Fruit fly (Drosophila melanogaster) whole organism, embryonic: ENCODE results near the gene CG8891.
A peak's percentile ranks its signal among the peaks of the same experiment; 100 is the strongest.

Experiments used
- Abd-B ChIP-seq: fragments of 200-800 bp; sonication (Bioruptor generic); optimal IDR thresholded peaks from 2 replicates; lab custom pipeline; 2018; ENCODE audit warnings: missing biosample characterization, mild to moderate bottlenecking, missing genetic modification characterization, moderate library complexity
- B-H2 ChIP-seq: fragments of 200-800 bp; sonication (Bioruptor generic); optimal IDR thresholded peaks from 2 replicates; lab custom pipeline; 2018; ENCODE audit warnings: missing biosample characterization, mild to moderate bottlenecking, missing genetic modification characterization
- BEAF-32 ChIP-seq: fragments of 200-800 bp; sonication (Bioruptor generic); optimal IDR thresholded peaks from 3 replicates; lab custom pipeline; 2017; ENCODE audit warnings: missing biosample characterization, missing genetic modification characterization, mild to moderate bottlenecking, moderate library complexity, missing genetic modification reagents
- CG10366 ChIP-seq: fragments of 200-800 bp; sonication (Bioruptor generic); IDR thresholded peaks from 2 replicates; pipeline ENCODE4 v1.3.6; 2022; ENCODE audit warnings: missing biosample characterization, missing genetic modification characterization
- CG11695 ChIP-seq: fragments of 200-800 bp; sonication (Bioruptor generic); IDR thresholded peaks from 3 replicates; pipeline ENCODE4 v1.3.6; 2022; ENCODE audit warnings: missing biosample characterization, missing genetic modification characterization
- CG12071 ChIP-seq: fragments of 200-800 bp; sonication (Bioruptor generic); optimal IDR thresholded peaks from 3 replicates; lab custom pipeline; 2018; ENCODE audit warnings: missing biosample characterization, mild to moderate bottlenecking, missing genetic modification characterization
- CG14710 ChIP-seq: fragments of 200-800 bp; sonication (Bioruptor generic); optimal IDR thresholded peaks from 3 replicates; lab custom pipeline; 2019; ENCODE audit warnings: missing biosample characterization, mild to moderate bottlenecking, missing genetic modification characterization, moderate library complexity
- CG1647 ChIP-seq: fragments of 200-800 bp; sonication (Bioruptor generic); optimal IDR thresholded peaks from 3 replicates; lab custom pipeline; 2016; ENCODE audit warnings: missing biosample characterization, missing genetic modification characterization
- CG17385 ChIP-seq: fragments of 200-800 bp; sonication (Bioruptor generic); optimal IDR thresholded peaks from 3 replicates; lab custom pipeline; 2018; ENCODE audit warnings: missing biosample characterization, mild to moderate bottlenecking, missing genetic modification characterization
- CG2889 ChIP-seq: fragments of 200-800 bp; sonication (Bioruptor generic); IDR thresholded peaks from 3 replicates; pipeline ENCODE4 v1.3.6; 2022; ENCODE audit warnings: missing biosample characterization, missing genetic modification characterization
- CG3281 ChIP-seq: fragments of 200-800 bp; sonication (Bioruptor generic); optimal IDR thresholded peaks from 3 replicates; lab custom pipeline; 2017; ENCODE audit warnings: missing biosample characterization, mild to moderate bottlenecking, missing genetic modification characterization
- CG4424 ChIP-seq: fragments of 200-800 bp; sonication (Bioruptor generic); optimal IDR thresholded peaks from 3 replicates; lab custom pipeline; 2016; ENCODE audit warnings: missing biosample characterization, missing genetic modification characterization
- Dbx ChIP-seq: fragments of 200-800 bp; sonication (Bioruptor generic); IDR thresholded peaks from 3 replicates; pipeline ENCODE4 v1.3.6; 2022; ENCODE audit warnings: missing biosample characterization, missing genetic modification characterization
- Deaf1 ChIP-seq: fragments of 200-800 bp; optimal IDR thresholded peaks from 3 replicates; lab custom pipeline; 2019; ENCODE audit warnings: missing biosample characterization, mild to moderate bottlenecking, missing genetic modification characterization, moderate library complexity
- Dek ChIP-seq: fragments of 200-800 bp; sonication (Bioruptor generic); optimal IDR thresholded peaks from 3 replicates; lab custom pipeline; 2019; ENCODE audit warnings: missing biosample characterization, mild to moderate bottlenecking, missing genetic modification characterization, moderate library complexity
- Dref ChIP-seq: fragments of 200-800 bp; sonication (Bioruptor generic); IDR thresholded peaks from 2 replicates; pipeline ENCODE4 v1.3.6; 2022; ENCODE audit warnings: missing biosample characterization, missing genetic modification characterization
- Drgx ChIP-seq: fragments of 200-800 bp; sonication (Bioruptor generic); IDR thresholded peaks from 2 replicates; pipeline ENCODE4 v1.3.6; 2022; ENCODE audit warnings: missing biosample characterization, missing genetic modification characterization
- ERR ChIP-seq: fragments of 200-800 bp; sonication (Bioruptor generic); optimal IDR thresholded peaks from 2 replicates; lab custom pipeline; 2016; ENCODE audit warnings: missing biosample characterization, missing genetic modification characterization
- Fer1 ChIP-seq: fragments of 200-800 bp; sonication (Bioruptor generic); optimal IDR thresholded peaks from 2 replicates; lab custom pipeline; 2017; ENCODE audit warnings: missing biosample characterization, mild to moderate bottlenecking, missing genetic modification characterization
- Hand ChIP-seq: fragments of 200-800 bp; sonication (Bioruptor generic); optimal IDR thresholded peaks from 2 replicates; lab custom pipeline; 2017; ENCODE audit warnings: mild to moderate bottlenecking, missing biosample characterization, missing genetic modification reagents, missing genetic modification characterization
- Hmr ChIP-seq: fragments of 200-800 bp; sonication (Bioruptor generic); optimal IDR thresholded peaks from 3 replicates; lab custom pipeline; 2017; ENCODE audit warnings: mild to moderate bottlenecking, missing biosample characterization, missing genetic modification reagents, missing genetic modification characterization
- MESR4 ChIP-seq: fragments of 200-800 bp; sonication (Bioruptor generic); optimal IDR thresholded peaks from 2 replicates; lab custom pipeline; 2018; ENCODE audit warnings: missing biosample characterization, mild to moderate bottlenecking, missing genetic modification characterization, moderate library complexity
- Nf-YA ChIP-seq: fragments of 200-800 bp; sonication (Bioruptor generic); IDR thresholded peaks from 2 replicates; pipeline ENCODE4 v1.3.6; 2022; ENCODE audit warnings: missing biosample characterization, missing genetic modification characterization
- Opbp ChIP-seq: fragments of 200-800 bp; sonication (Bioruptor generic); IDR thresholded peaks from 3 replicates; pipeline ENCODE4 v1.3.6; 2022; ENCODE audit warnings: missing biosample characterization, missing genetic modification characterization; ENCODE audit not compliant: partially characterized antibody
- Rfx ChIP-seq: fragments of 200-800 bp; sonication (Bioruptor generic); IDR thresholded peaks from 2 replicates; pipeline ENCODE4 v1.3.6; 2022; ENCODE audit warnings: missing biosample characterization, missing genetic modification characterization
- Sry-δ ChIP-seq: fragments of 200-800 bp; sonication (Bioruptor generic); optimal IDR thresholded peaks from 2 replicates; lab custom pipeline; 2016; ENCODE audit warnings: missing biosample characterization, missing genetic modification characterization
- Taf1 ChIP-seq: fragments of 200-800 bp; sonication (Bioruptor generic); IDR thresholded peaks from 2 replicates; pipeline ENCODE4 v1.3.6; 2022; ENCODE audit warnings: missing biosample characterization, missing genetic modification characterization
- bigmax ChIP-seq: fragments of 200-800 bp; sonication (Bioruptor generic); optimal IDR thresholded peaks from 2 replicates; lab custom pipeline; 2018; ENCODE audit warnings: missing biosample characterization, mild to moderate bottlenecking, missing genetic modification characterization
- br ChIP-seq: fragments of >200 bp; optimal IDR thresholded peaks from 2 replicates; lab custom pipeline; 2017
- corto ChIP-seq: fragments of 200-800 bp; sonication (Bioruptor generic); optimal IDR thresholded peaks from 2 replicates; lab custom pipeline; 2016; ENCODE audit warnings: missing biosample characterization, mild to moderate bottlenecking, missing genetic modification characterization, moderate library complexity
- croc ChIP-seq: fragments of 200-800 bp; sonication (Bioruptor generic); conservative IDR thresholded peaks from 3 replicates; pipeline ENCODE4 v1.3.6; 2022; ENCODE audit warnings: missing biosample characterization, missing genetic modification characterization
- dan ChIP-seq: fragments of 200-800 bp; sonication (Bioruptor generic); IDR thresholded peaks from 2 replicates; pipeline ENCODE4 v1.3.6; 2022; ENCODE audit warnings: missing biosample characterization, missing genetic modification characterization
- ems ChIP-seq: fragments of 200-800 bp; sonication (Bioruptor generic); optimal IDR thresholded peaks from 3 replicates; lab custom pipeline; 2016; ENCODE audit warnings: missing biosample characterization, missing genetic modification characterization
- gfzf ChIP-seq: fragments of 200-800 bp; sonication (Bioruptor generic); optimal IDR thresholded peaks from 2 replicates; lab custom pipeline; 2016; ENCODE audit warnings: missing biosample characterization, mild to moderate bottlenecking, missing genetic modification characterization, moderate library complexity
- grau ChIP-seq: fragments of 200-800 bp; optimal IDR thresholded peaks from 3 replicates; lab custom pipeline; 2019; ENCODE audit warnings: missing biosample characterization, mild to moderate bottlenecking, missing genetic modification characterization, moderate library complexity
- hb ChIP-seq: fragments of 200-800 bp; sonication (Bioruptor generic); IDR thresholded peaks from 3 replicates; pipeline ENCODE4 v1.3.6; 2022; ENCODE audit warnings: missing biosample characterization, missing genetic modification characterization; ENCODE audit not compliant: partially characterized antibody
- hkb ChIP-seq, 2 experiments: fragments of 200-800 bp in 1 of 2; fragments of >200 bp in 1 of 2; sonication (Bioruptor generic) in 1 of 2; IDR thresholded peaks in 1 of 2; optimal IDR thresholded peaks in 1 of 2; 2 replicates each; pipeline versions ENCODE4 v1.3.6 to Lab custom; 2017 to 2022; ENCODE audit warnings: missing biosample characterization in 1 of 2, missing genetic modification characterization in 1 of 2
- knrl ChIP-seq: fragments of 200-800 bp; sonication (Bioruptor generic); IDR thresholded peaks from 3 replicates; pipeline ENCODE4 v1.3.6; 2022; ENCODE audit warnings: missing biosample characterization, missing genetic modification characterization; ENCODE audit not compliant: partially characterized antibody
- lab ChIP-seq: fragments of 200-800 bp; sonication (Bioruptor generic); optimal IDR thresholded peaks from 3 replicates; lab custom pipeline; 2017; ENCODE audit warnings: missing biosample characterization, missing genetic modification characterization, mild to moderate bottlenecking, moderate library complexity, missing genetic modification reagents
- lbe ChIP-seq: fragments of 200-800 bp; sonication (Bioruptor generic); optimal IDR thresholded peaks from 2 replicates; lab custom pipeline; 2016; ENCODE audit warnings: missing biosample characterization, mild to moderate bottlenecking, missing genetic modification characterization
- mam ChIP-seq: fragments of 200-800 bp; sonication (Bioruptor generic); optimal IDR thresholded peaks from 3 replicates; lab custom pipeline; 2016; ENCODE audit warnings: missing biosample characterization, missing genetic modification characterization
- odd ChIP-seq: fragments of 200-800 bp; sonication (Bioruptor generic); optimal IDR thresholded peaks from 2 replicates; lab custom pipeline; 2017; ENCODE audit warnings: missing biosample characterization, mild to moderate bottlenecking, missing genetic modification characterization
- pnt ChIP-seq: fragments of 200-800 bp; sonication (Bioruptor generic); optimal IDR thresholded peaks from 3 replicates; lab custom pipeline; 2016; ENCODE audit warnings: missing biosample characterization, missing genetic modification characterization
- pros ChIP-seq: fragments of 200-800 bp; sonication (Bioruptor generic); optimal IDR thresholded peaks from 3 replicates; lab custom pipeline; 2019; ENCODE audit warnings: missing biosample characterization, mild to moderate bottlenecking, missing genetic modification characterization, moderate library complexity
- salm ChIP-seq: fragments of 200-800 bp; sonication (Bioruptor generic); optimal IDR thresholded peaks from 2 replicates; lab custom pipeline; 2018; ENCODE audit warnings: missing biosample characterization, mild to moderate bottlenecking, missing genetic modification characterization
- vnd ChIP-seq: fragments of 200-800 bp; sonication (Bioruptor generic); IDR thresholded peaks from 3 replicates; pipeline ENCODE4 v1.3.6; 2022; ENCODE audit warnings: missing biosample characterization, missing genetic modification characterization; ENCODE audit not compliant: partially characterized antibody
- vvl ChIP-seq: fragments of 200-800 bp; sonication (Bioruptor generic); IDR thresholded peaks from 2 replicates; pipeline ENCODE4 v1.3.6; 2022; ENCODE audit warnings: missing biosample characterization, missing genetic modification characterization
- wor ChIP-seq: fragments of 200-800 bp; sonication (Bioruptor generic); IDR thresholded peaks from 2 replicates; pipeline ENCODE4 v1.3.6; 2022; ENCODE audit warnings: missing biosample characterization, missing genetic modification characterization

The CG8891 gene

DNA sequence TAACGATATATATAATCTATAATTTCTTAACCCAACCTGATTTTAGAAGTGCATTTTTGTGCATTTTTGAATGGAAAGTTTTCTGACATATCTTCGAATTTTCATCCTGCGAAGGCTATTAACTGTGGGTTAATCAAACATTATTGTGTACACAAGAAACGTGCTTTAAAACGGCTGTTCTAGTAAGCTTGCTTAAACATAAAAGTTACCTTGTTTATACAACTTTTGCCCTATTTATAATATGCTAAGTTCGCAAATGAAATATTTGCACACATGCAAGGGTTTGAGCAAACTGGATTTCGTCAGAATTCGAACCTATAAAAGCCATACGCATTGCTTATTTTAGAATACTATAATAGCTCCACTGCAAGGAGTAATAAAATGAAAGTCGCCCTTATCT is 42.1 kb downstream of the CG8891 start, which contains the start of gene Sgs1:
TSS of gene Sgs1 (plus strand) at position 350 of the 400 bp plus-strand sequence.
- no peak for TF ChIP-seq CG4424 (GFP tag; lab: Kevin White, UChicago)
- TF ChIP-seq corto, result peak; percentile 25
- no peak for TF ChIP-seq CG11695 (GFP tag; lab: Robert Waterston, UW)
- no peak for TF ChIP-seq gfzf (GFP tag; lab: Kevin White, UChicago)
- TF ChIP-seq lbe (GFP tag; lab: Kevin White, UChicago), result peak; percentile 16

DNA sequence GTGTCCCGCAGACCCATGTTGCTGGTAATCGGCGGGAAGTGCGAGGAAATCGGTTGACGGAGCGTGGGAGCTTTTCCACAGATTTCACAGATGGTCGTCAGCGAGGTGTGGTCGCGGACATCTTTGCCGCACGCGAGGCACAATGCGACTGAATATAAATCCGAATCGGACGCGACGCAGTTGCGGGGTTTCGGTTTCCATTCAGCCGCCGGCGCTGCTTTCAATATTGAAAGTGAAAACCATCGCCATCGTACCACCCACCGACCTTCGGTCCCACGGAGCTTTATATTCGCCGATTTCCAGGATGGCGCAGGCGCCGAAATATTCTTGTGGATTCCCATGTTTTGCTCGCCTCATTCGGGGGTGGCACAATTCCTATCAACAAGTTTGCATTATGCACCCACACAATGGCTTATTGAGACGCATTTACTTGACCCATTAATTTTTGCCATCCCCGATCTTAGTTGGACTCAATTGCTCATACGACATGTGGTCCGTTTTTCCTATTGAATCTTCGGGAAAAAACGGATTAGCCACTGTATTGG is 42.8 kb downstream of the CG8891 start, which contains the start of gene hoe2:
TSS of gene hoe2 (minus strand) at position 126 of the 545 bp plus-strand sequence.
- TF ChIP-seq wor (GFP tag; lab: Robert Waterston, UW), result no peak
- peak; percentile 11; the same call in 1 of the 2 replicates for TF ChIP-seq Dref
- TF ChIP-seq Drgx (GFP tag; lab: Robert Waterston, UW), result 0 out of 2 replicates have a peak, but pooled peaks have one; percentile 16
- no peak for TF ChIP-seq croc (GFP tag; lab: Robert Waterston, UW)
- no peak for TF ChIP-seq Taf1
- no peak for TF ChIP-seq vnd (GFP tag; lab: Robert Waterston, UW)
- TF ChIP-seq Hmr (GFP tag; lab: Kevin White, UChicago), result peak; percentile 71
- TF ChIP-seq CG12071 (GFP tag; lab: Kevin White, UChicago), result no peak
- no peak for TF ChIP-seq grau (tag; lab: Kevin White, UChicago)
- peak; percentile 31 for TF ChIP-seq CG3281
- no peak for TF ChIP-seq MESR4
- peak; percentile 80 for TF ChIP-seq Fer1 (GFP tag; lab: Kevin White, UChicago)
- TF ChIP-seq CG2889, result no peak
- TF ChIP-seq CG1647, result no peak
- TF ChIP-seq Dbx, result peak; percentile 38; the same call in 1 of the 3 replicates
- TF ChIP-seq pros (GFP tag; lab: Kevin White, UChicago), result no peak
- TF ChIP-seq knrl (GFP tag; lab: Robert Waterston, UW), result no peak
- no peak for TF ChIP-seq bigmax (GFP tag; lab: Kevin White, UChicago)
- no peak for TF ChIP-seq ems
- no peak for TF ChIP-seq B-H2
- TF ChIP-seq lab (GFP tag; lab: Kevin White, UChicago), result peak; percentile 55
- TF ChIP-seq CG10366, result no peak
- no peak for TF ChIP-seq Nf-YA (GFP tag; lab: Robert Waterston, UW)
- TF ChIP-seq hb, result no peak
- TF ChIP-seq Opbp (GFP tag; lab: Robert Waterston, UW), result no peak
- no peak for TF ChIP-seq vvl
- no peak for TF ChIP-seq Abd-B (GFP tag; lab: Kevin White, UChicago)
- no peak for TF ChIP-seq hkb (optimal IDR thresholded peaks at IDR 0.05; lab: Kevin White, UChicago)
- no peak for TF ChIP-seq hkb (GFP tag; IDR thresholded peaks at IDR 0.05; lab: Robert Waterston, UW)
- TF ChIP-seq dan (GFP tag; lab: Robert Waterston, UW), result no peak
- no peak for TF ChIP-seq Dek
- peak; percentile 38 for TF ChIP-seq Hand (GFP tag; lab: Kevin White, UChicago)
- no peak for TF ChIP-seq salm
- no peak for TF ChIP-seq br (lab: Kevin White, UChicago)
- no peak for TF ChIP-seq CG14710 (tag; lab: Kevin White, UChicago)
- TF ChIP-seq odd (GFP tag; lab: Kevin White, UChicago), result no peak
- TF ChIP-seq mam (GFP tag; lab: Kevin White, UChicago), result no peak
- TF ChIP-seq CG17385, result no peak
- TF ChIP-seq pnt (GFP tag; lab: Kevin White, UChicago), result no peak
- TF ChIP-seq BEAF-32, result no peak
- no peak for TF ChIP-seq ERR (GFP tag; lab: Kevin White, UChicago)
- no peak for TF ChIP-seq Sry-δ (GFP tag; lab: Kevin White, UChicago)
- 0 out of 2 replicates have a peak, but pooled peaks have one; percentile 20 for TF ChIP-seq Rfx (GFP tag; lab: Robert Waterston, UW)
- peak; percentile 94 for TF ChIP-seq Deaf1 (tag; lab: Kevin White, UChicago)
